Fruit fly (Drosophila melanogaster) whole organism, embryonic: ENCODE results near the gene CG15638.

Source experiments
- ATbp ChIP-seq: fragments of 200-800 bp; sonication (Bioruptor generic); optimal IDR thresholded peaks from 2 replicates; lab custom pipeline; 2017; ENCODE audit warnings: missing biosample characterization, mild to moderate bottlenecking, missing genetic modification characterization, missing genetic modification reagents
- Abd-B ChIP-seq: fragments of 200-800 bp; sonication (Bioruptor generic); optimal IDR thresholded peaks from 2 replicates; lab custom pipeline; 2018; ENCODE audit warnings: missing biosample characterization, mild to moderate bottlenecking, missing genetic modification characterization, moderate library complexity
- B-H1 ChIP-seq: fragments of 200-800 bp; sonication (Bioruptor generic); IDR thresholded peaks from 3 replicates; pipeline ENCODE4 v1.3.6; 2022; ENCODE audit warnings: missing biosample characterization, missing genetic modification characterization
- B-H2 ChIP-seq: fragments of 200-800 bp; sonication (Bioruptor generic); optimal IDR thresholded peaks from 2 replicates; lab custom pipeline; 2018; ENCODE audit warnings: missing biosample characterization, mild to moderate bottlenecking, missing genetic modification characterization
- CG10462 ChIP-seq: fragments of 200-800 bp; sonication (Bioruptor generic); optimal IDR thresholded peaks from 2 replicates; lab custom pipeline; 2016; ENCODE audit warnings: missing biosample characterization, missing genetic modification characterization
- CG13894 ChIP-seq: fragments of 200-800 bp; sonication (Bioruptor generic); optimal IDR thresholded peaks from 3 replicates; lab custom pipeline; 2018; ENCODE audit warnings: missing biosample characterization, mild to moderate bottlenecking, missing genetic modification characterization, moderate library complexity
- CG16863 ChIP-seq: fragments of 200-800 bp; sonication (Bioruptor generic); optimal IDR thresholded peaks from 3 replicates; lab custom pipeline; 2016; ENCODE audit warnings: missing biosample characterization, missing genetic modification characterization
- CG17359 ChIP-seq: fragments of 200-800 bp; sonication (Bioruptor generic); optimal IDR thresholded peaks from 3 replicates; lab custom pipeline; 2018; ENCODE audit warnings: missing biosample characterization, mild to moderate bottlenecking, missing genetic modification characterization, moderate library complexity
- CG18011 ChIP-seq: fragments of 200-800 bp; sonication (Bioruptor generic); optimal IDR thresholded peaks from 2 replicates; lab custom pipeline; 2017; ENCODE audit warnings: missing biosample characterization, missing genetic modification characterization, mild to moderate bottlenecking, moderate library complexity, missing genotype
- CG3163 ChIP-seq: fragments of 200-800 bp; sonication (Bioruptor generic); optimal IDR thresholded peaks from 3 replicates; lab custom pipeline; 2016; ENCODE audit warnings: missing biosample characterization, missing genetic modification characterization
- CG3726 ChIP-seq: fragments of 200-800 bp; sonication (Bioruptor generic); IDR thresholded peaks from 3 replicates; pipeline ENCODE4, ENCODE4 v1.3.6; 2022; ENCODE audit warnings: missing biosample characterization, missing genetic modification characterization
- CG3995 ChIP-seq: fragments of 200-800 bp; sonication (Bioruptor generic); optimal IDR thresholded peaks from 3 replicates; lab custom pipeline; 2016; ENCODE audit warnings: missing biosample characterization, missing genetic modification characterization
- CG4328 ChIP-seq: fragments of 200-800 bp; sonication (Bioruptor generic); optimal IDR thresholded peaks from 3 replicates; lab custom pipeline; 2017; ENCODE audit warnings: missing biosample characterization, missing genetic modification reagents, missing genetic modification characterization
- CG43689 ChIP-seq: fragments of 200-800 bp; sonication (Bioruptor generic); IDR thresholded peaks from 2 replicates; pipeline ENCODE4 v1.3.6; 2022; ENCODE audit warnings: missing biosample characterization, missing genetic modification characterization
- CG6175 ChIP-seq: fragments of 200-800 bp; sonication (Bioruptor generic); IDR thresholded peaks from 3 replicates; pipeline ENCODE4 v1.3.6; 2022; ENCODE audit warnings: missing biosample characterization, missing genetic modification characterization
- CG6813 ChIP-seq: fragments of 200-800 bp; sonication (Bioruptor generic); optimal IDR thresholded peaks from 2 replicates; lab custom pipeline; 2017; ENCODE audit warnings: missing biosample characterization, missing genetic modification characterization, mild to moderate bottlenecking, moderate library complexity, missing genetic modification reagents
- CG7357 ChIP-seq: fragments of 200-800 bp; sonication (Bioruptor generic); IDR thresholded peaks from 3 replicates; pipeline ENCODE4 v1.3.6; 2022; ENCODE audit warnings: missing biosample characterization, missing genetic modification characterization
- Dad ChIP-seq: fragments of 200-800 bp; sonication (Bioruptor generic); optimal IDR thresholded peaks from 3 replicates; lab custom pipeline; 2016; ENCODE audit warnings: missing biosample characterization, missing genetic modification characterization
- Dek ChIP-seq: fragments of 200-800 bp; sonication (Bioruptor generic); optimal IDR thresholded peaks from 3 replicates; lab custom pipeline; 2019; ENCODE audit warnings: missing biosample characterization, mild to moderate bottlenecking, missing genetic modification characterization, moderate library complexity
- Dll ChIP-seq: fragments of 200-800 bp; sonication (Bioruptor generic); IDR thresholded peaks from 4 replicates; pipeline ENCODE4 v1.3.6; 2022; ENCODE audit warnings: missing biosample characterization, missing genetic modification characterization; ENCODE audit not compliant: partially characterized antibody
- GATAe ChIP-seq: fragments of 200-800 bp; sonication (Bioruptor generic); conservative IDR thresholded peaks from 2 replicates; pipeline ENCODE4 v1.3.6; 2022; ENCODE audit warnings: missing biosample characterization, missing genetic modification characterization
- H2.0 ChIP-seq: fragments of 200-800 bp; sonication (Bioruptor generic); IDR thresholded peaks from 2 replicates; pipeline ENCODE4 v1.3.6; 2022; ENCODE audit warnings: missing biosample characterization, missing genetic modification characterization
- HLH3B ChIP-seq: fragments of 200-800 bp; sonication (Bioruptor generic); IDR thresholded peaks from 2 replicates; pipeline ENCODE4 v1.3.6; 2022; ENCODE audit warnings: missing biosample characterization, missing genetic modification characterization
- Myb ChIP-seq: fragments of 200-800 bp; sonication (Bioruptor generic); optimal IDR thresholded peaks from 2 replicates; lab custom pipeline; 2016; ENCODE audit warnings: missing biosample characterization, missing genetic modification characterization
- NFAT ChIP-seq: fragments of 200-800 bp; sonication (Bioruptor generic); IDR thresholded peaks from 2 replicates; pipeline ENCODE4 v1.3.6; 2022; ENCODE audit warnings: missing biosample characterization, missing genetic modification characterization
- PHDP ChIP-seq: fragments of 200-800 bp; sonication (Bioruptor generic); optimal IDR thresholded peaks from 3 replicates; lab custom pipeline; 2018; ENCODE audit warnings: missing biosample characterization, mild to moderate bottlenecking, missing genetic modification characterization, moderate library complexity
- Ravus ChIP-seq: fragments of 200-800 bp; sonication (Bioruptor generic); IDR thresholded peaks from 2 replicates; pipeline ENCODE4 v1.3.6; 2022; ENCODE audit warnings: missing biosample characterization, missing genetic modification characterization
- Sin3A ChIP-seq: fragments of >200 bp; optimal IDR thresholded peaks from 2 replicates; lab custom pipeline; 2018
- Tbp ChIP-seq: fragments of >200 bp; optimal IDR thresholded peaks from 2 replicates; lab custom pipeline; 2018; ENCODE audit warnings: missing biosample characterization, missing genetic modification characterization
- abd-A ChIP-seq: fragments of 200-800 bp; sonication (Bioruptor generic); optimal IDR thresholded peaks from 3 replicates; lab custom pipeline; 2019; ENCODE audit warnings: missing biosample characterization, mild to moderate bottlenecking, missing genetic modification characterization, moderate library complexity
- bcd ChIP-seq: fragments of 200-800 bp; sonication (Bioruptor generic); optimal IDR thresholded peaks from 2 replicates; lab custom pipeline; 2017; ENCODE audit warnings: missing biosample characterization, mild to moderate bottlenecking, missing genetic modification characterization
- crc ChIP-seq: fragments of 200-800 bp; sonication (Bioruptor generic); optimal IDR thresholded peaks from 2 replicates; lab custom pipeline; 2016; ENCODE audit warnings: missing biosample characterization, missing genetic modification characterization
- disco-r ChIP-seq: fragments of 200-800 bp; sonication (Bioruptor generic); optimal IDR thresholded peaks from 2 replicates; lab custom pipeline; 2016; ENCODE audit warnings: missing biosample characterization, missing genetic modification characterization
- gce ChIP-seq: fragments of 200-800 bp; sonication (Bioruptor generic); IDR thresholded peaks from 3 replicates; pipeline ENCODE4 v1.3.6; 2022; ENCODE audit warnings: missing biosample characterization, missing genetic modification characterization
- gfzf ChIP-seq: fragments of 200-800 bp; sonication (Bioruptor generic); optimal IDR thresholded peaks from 2 replicates; lab custom pipeline; 2016; ENCODE audit warnings: missing biosample characterization, mild to moderate bottlenecking, missing genetic modification characterization, moderate library complexity
- grau ChIP-seq: fragments of 200-800 bp; optimal IDR thresholded peaks from 3 replicates; lab custom pipeline; 2019; ENCODE audit warnings: missing biosample characterization, mild to moderate bottlenecking, missing genetic modification characterization, moderate library complexity
- hth ChIP-seq: fragments of >200 bp; optimal IDR thresholded peaks from 2 replicates; lab custom pipeline; 2017; ENCODE audit warnings: inconsistent platforms
- klu ChIP-seq: fragments of 200-800 bp; sonication (Bioruptor generic); IDR thresholded peaks from 2 replicates; pipeline ENCODE4 v1.3.6; 2022; ENCODE audit warnings: missing biosample characterization, missing genetic modification characterization
- mld ChIP-seq: fragments of 200-800 bp; sonication (Bioruptor generic); IDR thresholded peaks from 3 replicates; pipeline ENCODE4 v1.3.6; 2022; ENCODE audit warnings: missing biosample characterization, missing genetic modification characterization; ENCODE audit not compliant: partially characterized antibody
- nerfin-2 ChIP-seq: fragments of 200-800 bp; sonication (Bioruptor generic); IDR thresholded peaks from 2 replicates; pipeline ENCODE4 v1.3.6; 2022; ENCODE audit warnings: missing biosample characterization, missing genetic modification characterization; ENCODE audit not compliant: partially characterized antibody
- pan ChIP-seq, 4 experiments: fragments of >200 bp in 3 of 4; fragments of 200-800 bp in 1 of 4; sonication (Bioruptor generic) in 1 of 4; optimal IDR thresholded peaks in 3 of 4; IDR thresholded peaks in 1 of 4; 2 replicates each; pipeline versions ENCODE4 v1.3.6 to Lab custom; 2017 to 2022; ENCODE audit warnings: missing biosample characterization in 2 of 4, missing genetic modification characterization in 2 of 4, mixed read lengths in 1 of 4
- pho ChIP-seq: fragments of 200-800 bp; sonication (Bioruptor generic); optimal IDR thresholded peaks from 2 replicates; lab custom pipeline; 2016; ENCODE audit warnings: missing biosample characterization, missing genetic modification characterization
- pita ChIP-seq: fragments of 200-800 bp; sonication (Bioruptor generic); optimal IDR thresholded peaks from 2 replicates; lab custom pipeline; 2017; ENCODE audit warnings: missing biosample characterization, mild to moderate bottlenecking, missing genetic modification characterization
- psq ChIP-seq: fragments of 200-800 bp; sonication (Bioruptor generic); optimal IDR thresholded peaks from 2 replicates; lab custom pipeline; 2017; ENCODE audit warnings: missing biosample characterization, missing genetic modification characterization
- scrt ChIP-seq: fragments of 200-800 bp; sonication (Bioruptor generic); optimal IDR thresholded peaks from 2 replicates; lab custom pipeline; 2018; ENCODE audit warnings: missing biosample characterization, mild to moderate bottlenecking, missing genetic modification characterization, moderate library complexity
- stwl ChIP-seq: fragments of 200-800 bp; sonication (Bioruptor generic); optimal IDR thresholded peaks from 3 replicates; lab custom pipeline; 2018; ENCODE audit warnings: missing biosample characterization, mild to moderate bottlenecking, missing genetic modification characterization, moderate library complexity
- tna ChIP-seq: fragments of 200-800 bp; sonication (Bioruptor generic); IDR thresholded peaks from 2 replicates; pipeline ENCODE4 v1.3.6; 2022; ENCODE audit warnings: missing biosample characterization, missing genetic modification characterization; ENCODE audit not compliant: partially characterized antibody
- usp ChIP-seq: fragments of >200 bp; optimal IDR thresholded peaks from 2 replicates; lab custom pipeline; 2017; ENCODE audit warnings: missing biosample characterization, missing genetic modification characterization

CG15638 gene

DNA sequence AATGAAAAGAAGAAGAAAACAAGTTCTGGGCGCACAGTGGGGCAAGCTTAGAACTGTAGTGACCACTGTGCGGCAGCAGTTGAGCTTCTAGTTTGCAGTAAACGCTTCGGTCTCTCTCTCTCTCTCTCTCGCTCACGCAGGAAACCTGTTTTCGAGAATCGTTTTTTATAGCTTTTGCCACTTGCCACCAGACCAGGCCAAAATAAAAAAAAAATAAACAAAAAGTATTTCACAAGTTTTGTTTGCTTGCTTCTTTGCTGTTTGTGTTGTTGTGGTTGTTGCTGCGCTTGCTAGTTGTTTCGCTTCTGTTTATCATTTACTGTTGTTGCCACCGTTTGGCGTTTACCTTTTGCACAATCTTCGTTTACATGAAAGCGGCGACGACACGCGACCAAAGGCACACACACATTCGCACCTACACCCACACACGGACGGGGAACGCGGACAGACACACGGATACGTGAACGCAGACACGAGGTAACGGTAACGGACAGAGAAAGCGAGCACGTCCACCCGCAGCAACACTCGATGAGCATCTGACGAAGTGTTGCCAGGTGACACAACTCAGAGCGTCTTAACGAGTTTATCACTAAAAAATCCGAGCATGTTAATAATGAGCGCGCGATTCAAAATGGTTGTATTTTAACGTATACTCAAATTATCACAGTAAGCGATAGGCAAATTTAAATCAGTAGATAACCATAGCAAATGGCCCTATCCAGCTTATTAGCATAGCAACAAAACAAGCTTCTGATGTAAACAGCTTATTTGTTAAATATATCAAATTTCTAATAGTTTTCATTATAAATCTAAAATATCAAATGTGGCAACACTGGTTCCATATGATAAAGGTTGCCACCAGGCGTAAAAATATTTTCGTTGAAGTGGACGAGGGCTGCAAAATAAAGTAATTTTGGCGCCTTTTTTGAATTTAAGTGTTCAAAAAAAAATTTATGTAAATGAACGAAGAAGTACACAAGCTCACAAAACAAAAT lies 13.5 kb upstream of the CG15638 start, which contains the start of gene B4 (continued):
- TF ChIP-seq CG3726 (GFP tag; lab: Robert Waterston, UW) (no peak; the same call in 2 of the 3 replicates), nerfin-2 (GFP tag; lab: Robert Waterston, UW) (peak; percentile 35; the same call in 1 of the 2 replicates), Myb (peak; percentile 37), abd-A (tag; lab: Kevin White, UChicago) (no peak), H2.0 (GFP tag; lab: Robert Waterston, UW) (no peak), B-H2 (GFP tag; lab: Kevin White, UChicago) (peak; percentile 72), CG18011 (no peak), CG4328 (peak; percentile 19), CG17359 (tag; lab: Kevin White, UChicago) (peak; percentile 40), disco-r (GFP tag; lab: Kevin White, UChicago) (peak; percentile 53), CG3163 (GFP tag; lab: Kevin White, UChicago) (no peak), GATAe (GFP tag; lab: Robert Waterston, UW) (no peak), Dll (GFP tag; lab: Robert Waterston, UW) (no peak), CG13894 (peak; percentile 67), scrt (peak; percentile 53), gce (peak; percentile 62; the same call in 2 of the 3 replicates), CG16863 (no peak), stwl (tag; lab: Kevin White, UChicago) (no peak), grau (tag; lab: Kevin White, UChicago) (no peak), pho (GFP tag; lab: Kevin White, UChicago) (peak; percentile 18), CG3995 (GFP tag; lab: Kevin White, UChicago) (no peak), klu (no peak), CG6813 (peak; percentile 69), CG7357 (GFP tag; lab: Robert Waterston, UW) (no peak), bcd (GFP tag; lab: Kevin White, UChicago) (no peak), Abd-B (no peak), Ravus (GFP tag; lab: Robert Waterston, UW) (no peak), hth (lab: Kevin White, UChicago) (no peak), PHDP (no peak), pita (GFP tag; lab: Kevin White, UChicago) (no peak), crc (GFP tag; lab: Kevin White, UChicago) (no peak), Sin3A (lab: Kevin White, UChicago) (peak; percentile 68), ATbp (GFP tag; lab: Kevin White, UChicago) (peak; percentile 72), NFAT (peak; percentile 74; the same call in 1 of the 2 replicates), CG10462 (GFP tag; lab: Kevin White, UChicago) (no peak), usp (GFP tag; lab: Kevin White, UChicago) (no peak), Tbp (no peak), mld (GFP tag; lab: Robert Waterston, UW) (no peak), Dek (tag; lab: Kevin White, UChicago) (no peak), psq (GFP tag; lab: Kevin White, UChicago) (no peak), B-H1 (GFP tag; lab: Robert Waterston, UW) (no peak; the same call in 2 of the 3 replicates), Dad (GFP tag; lab: Kevin White, UChicago) (peak; percentile 42), CG6175 (GFP tag; lab: Robert Waterston, UW) (peak; percentile 90; the same call in 2 of the 3 replicates), gfzf (GFP tag; lab: Kevin White, UChicago) (peak; percentile 74), HLH3B (peak; percentile 41; the same call in 1 of the 2 replicates), tna (GFP tag; lab: Robert Waterston, UW) (peak; percentile 38; the same call in 1 of the 2 replicates), pan (optimal IDR thresholded peaks at IDR 0.05; lab: Kevin White, UChicago) (no peak), pan (GFP tag; optimal IDR thresholded peaks at IDR 0.05 in 1 of 2, IDR thresholded peaks at IDR 0.05 in 1 of 2) (peak in 1 of 2 experiments; percentile 64), CG43689 (GFP tag; lab: Robert Waterston, UW) (no peak; the same call in 1 of the 2 replicates)
